Worm (Caenorhabditis elegans): ENCODE results near the gene C18A3.11.

ce11 chrII:5719848-5720247, 11.0 kb upstream of the C18A3.11 start, which contains the start of gene damt-1:
- no peak for TF ChIP-seq snpc-4 (GFP tag; optimal IDR thresholded peaks at IDR 0.05)
- no peak for TF ChIP-seq snpc-4 (tag; optimal IDR thresholded peaks at IDR 0.05)
- no peak for TF ChIP-seq dpl-1 (GFP tag; optimal IDR thresholded peaks at IDR 0.05)
- TF ChIP-seq tlf-1 (GFP tag; optimal IDR thresholded peaks at IDR 0.05), result no peak
- no peak for TF ChIP-seq nhr-90 (tag; optimal IDR thresholded peaks at IDR 0.05)
- TF ChIP-seq B0019.2 (GFP tag; conservative IDR thresholded peaks at IDR 0.05), result no peak
- TF ChIP-seq ets-4 (GFP tag; optimal IDR thresholded peaks at IDR 0.05), result no peak
- no peak for TF ChIP-seq ceh-40 (GFP tag; IDR thresholded peaks at IDR 0.05)
- no peak for TF ChIP-seq lin-54 (GFP tag; optimal IDR thresholded peaks at IDR 0.05)
- TF ChIP-seq C17E4.6 (GFP tag; IDR thresholded peaks at IDR 0.05), result no peak
- TF ChIP-seq ama-1 (optimal IDR thresholded peaks at IDR 0.05), result no peak
- no peak for TF ChIP-seq ama-1 (GFP tag; optimal IDR thresholded peaks at IDR 0.05)
- no peak for TF ChIP-seq rcor-1 (GFP tag; IDR thresholded peaks at IDR 0.05)
- no peak for TF ChIP-seq attf-5 (GFP tag; optimal IDR thresholded peaks at IDR 0.05)
- no peak for TF ChIP-seq mxl-1 (tag; optimal IDR thresholded peaks at IDR 0.05)
- no peak for TF ChIP-seq nfya-1 (tag; optimal IDR thresholded peaks at IDR 0.05; ENCODE audit: borderline replicate concordance, insufficient read depth)
